Fruit fly (Drosophila melanogaster) whole organism, prepupa: Measurements from ENCODE around the gene rt.

Experiments
- CG34406 ChIP-seq: fragments of 200-800 bp; sonication (Bioruptor generic); optimal IDR thresholded peaks from 3 replicates; lab custom pipeline; 2016; ENCODE audit warnings: missing biosample characterization, missing genetic modification characterization
- CG6854 ChIP-seq: fragments of 200-800 bp; sonication (Bioruptor generic); optimal IDR thresholded peaks from 2 replicates; lab custom pipeline; 2017; ENCODE audit warnings: missing biosample characterization, mild to moderate bottlenecking, missing genetic modification characterization
- Eip75B ChIP-seq: fragments of 200-800 bp; sonication (Bioruptor generic); optimal IDR thresholded peaks from 3 replicates; lab custom pipeline; 2016; ENCODE audit warnings: missing biosample characterization, missing genetic modification characterization
- Eip78C ChIP-seq: fragments of 200-800 bp; sonication (Bioruptor generic); peaks from one replicate; lab custom pipeline; 2016; ENCODE audit warnings: missing biosample characterization, missing genetic modification characterization
- Eip93F ChIP-seq: fragments of 200-800 bp; sonication (Bioruptor generic); optimal IDR thresholded peaks from 2 replicates; lab custom pipeline; 2016; ENCODE audit warnings: missing biosample characterization, mild to moderate bottlenecking, missing genetic modification characterization
- Ets21C ChIP-seq: fragments of 200-800 bp; sonication (Bioruptor generic); optimal IDR thresholded peaks from 3 replicates; lab custom pipeline; 2016; ENCODE audit warnings: missing biosample characterization, missing genetic modification characterization
- Hr39 ChIP-seq: fragments of 200-800 bp; sonication (Bioruptor generic); optimal IDR thresholded peaks from 2 replicates; lab custom pipeline; 2016; ENCODE audit warnings: missing biosample characterization, missing genetic modification characterization
- Lpt ChIP-seq: fragments of 200-800 bp; sonication (Bioruptor generic); optimal IDR thresholded peaks from 3 replicates; lab custom pipeline; 2016; ENCODE audit warnings: missing biosample characterization, missing genetic modification characterization
- fkh ChIP-seq: fragments of 200-800 bp; sonication (Bioruptor generic); optimal IDR thresholded peaks from 3 replicates; lab custom pipeline; 2017; ENCODE audit warnings: missing biosample characterization, mild to moderate bottlenecking, missing genetic modification characterization, moderate library complexity
- ss ChIP-seq, 2 experiments: fragments of 200-800 bp; sonication (Bioruptor generic); optimal IDR thresholded peaks; 2 replicates in 1 of 2; 3 replicates in 1 of 2; lab custom pipeline; 2017 to 2018; ENCODE audit warnings: mild to moderate bottlenecking in 2 of 2, missing biosample characterization in 2 of 2, missing genetic modification characterization in 2 of 2, moderate library complexity in 1 of 2
- topi ChIP-seq: fragments of 200-800 bp; sonication (Bioruptor generic); optimal IDR thresholded peaks from 3 replicates; lab custom pipeline; 2016; ENCODE audit warnings: missing biosample characterization, missing genetic modification characterization

DNA sequence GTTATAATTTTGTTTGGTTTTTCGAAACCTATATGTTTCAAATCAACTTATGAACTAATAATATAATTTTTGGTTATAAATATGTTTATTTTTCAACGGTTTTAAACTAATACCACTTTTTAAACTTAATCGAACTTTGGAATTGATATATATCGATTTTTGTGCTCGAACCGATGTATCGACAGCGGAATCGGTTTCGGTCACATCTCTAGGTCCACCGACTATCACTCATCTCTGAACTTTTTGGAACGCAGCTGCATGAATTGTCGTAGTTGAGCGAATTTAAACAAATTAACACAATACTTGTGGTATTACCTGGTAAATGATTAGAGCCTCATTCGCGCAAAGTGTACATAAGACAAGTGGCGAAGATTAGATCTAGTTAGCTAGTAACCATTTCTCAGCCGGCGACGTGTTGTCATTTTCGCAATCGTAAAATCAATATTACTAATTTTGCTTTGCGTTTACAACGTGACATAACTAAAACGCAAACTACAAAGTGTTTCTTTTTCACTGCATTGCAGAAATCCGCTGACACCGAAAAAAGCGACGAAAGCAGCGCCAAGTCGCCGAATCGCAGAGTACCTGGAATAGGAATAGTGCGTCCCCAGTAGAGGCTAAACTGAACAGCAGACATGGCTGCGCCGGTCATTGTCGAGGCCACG lies 40.4 kb upstream of the rt start, which contains the start of gene Apt1:
- TF ChIP-seq Eip75B (no peak), fkh (GFP tag; lab: Kevin White, UChicago) (peak; percentile 48), topi (GFP tag; lab: Kevin White, UChicago) (no peak), CG34406 (no peak), Eip93F (no peak), Hr39 (GFP tag; lab: Kevin White, UChicago) (no peak), Eip78C (GFP tag; lab: Kevin White, UChicago) (peak; percentile 39), CG6854 (GFP tag; lab: Kevin White, UChicago) (no peak), Lpt (GFP tag; lab: Kevin White, UChicago) (no peak), Ets21C (GFP tag; lab: Kevin White, UChicago) (no peak), ss (GFP tag; optimal IDR thresholded peaks at IDR 0.05; lab: Kevin White, UChicago) (peak; percentile 27 to 41)
